Worm (Caenorhabditis elegans) whole organism, L3 larva: Measurements from ENCODE around the gene str-228.
"Not testable (repeated sequence)": the region's sequence is repeated elsewhere in the genome, so short reads cannot be mapped to it uniquely, and the experiment has no call there.

Experiments
- ZK546.5 ChIP-seq: sonication (generic microtip); optimal IDR thresholded peaks from 2 replicates; lab custom pipeline; 2017; ENCODE audit warnings: missing biosample characterization, missing genetic modification characterization
- ama-1 ChIP-seq: fragments of 150-350 bp; optimal IDR thresholded peaks from 2 replicates; lab custom pipeline; 2018
- ceh-16 ChIP-seq: sonication (generic microtip); optimal IDR thresholded peaks from 2 replicates; lab custom pipeline; 2017; ENCODE audit warnings: missing biosample characterization, missing genetic modification characterization
- ceh-9 ChIP-seq: sonication (generic microtip); optimal IDR thresholded peaks from 2 replicates; lab custom pipeline; 2018; ENCODE audit warnings: missing biosample characterization, missing genetic modification characterization
- egl-27 ChIP-seq: sonication (generic microtip); optimal IDR thresholded peaks from 4 replicates; lab custom pipeline; 2017; ENCODE audit warnings: missing biosample characterization, missing genetic modification reagents, missing genetic modification characterization
- elt-2 ChIP-seq: sonication (generic microtip); optimal IDR thresholded peaks from 2 replicates; lab custom pipeline; 2016; ENCODE audit warnings: missing genetic modification reagents, mild to moderate bottlenecking, missing genetic modification characterization, missing compliant biosample characterization
- fkh-2 ChIP-seq: fragments of 150-350 bp; optimal IDR thresholded peaks from 2 replicates; lab custom pipeline; 2014; ENCODE audit warnings: missing biosample characterization, missing genetic modification reagents, missing genetic modification characterization
- fos-1 ChIP-seq: fragments of 150-350 bp; optimal IDR thresholded peaks from 2 replicates; lab custom pipeline; 2014; ENCODE audit warnings: missing biosample characterization, missing genetic modification characterization
- hmg-11 ChIP-seq: sonication (generic microtip); optimal IDR thresholded peaks from 2 replicates; lab custom pipeline; 2016; ENCODE audit warnings: missing genetic modification characterization, missing compliant biosample characterization
- lin-15B ChIP-seq: fragments of 150-350 bp; optimal IDR thresholded peaks from 2 replicates; lab custom pipeline; 2014; ENCODE audit warnings: missing biosample characterization, missing genetic modification characterization
- lin-39 ChIP-seq: fragments of 150-350 bp; optimal IDR thresholded peaks from 2 replicates; lab custom pipeline; 2018; ENCODE audit warnings: missing biosample characterization, missing genetic modification reagents, missing genetic modification characterization
- mml-1 ChIP-seq: fragments of 150-350 bp; sonication (generic microtip); optimal IDR thresholded peaks from 3 replicates; lab custom pipeline; 2014; ENCODE audit warnings: missing biosample characterization, missing genetic modification characterization
- nhr-28 ChIP-seq: fragments of 150-350 bp; optimal IDR thresholded peaks from 2 replicates; lab custom pipeline; 2014; ENCODE audit warnings: missing biosample characterization, missing genetic modification characterization
- nhr-76 ChIP-seq: fragments of 150-350 bp; sonication (generic microtip); optimal IDR thresholded peaks from 5 replicates; lab custom pipeline; 2014; ENCODE audit warnings: missing biosample characterization, missing genetic modification characterization
- nhr-77 ChIP-seq: fragments of 150-350 bp; optimal IDR thresholded peaks from 2 replicates; lab custom pipeline; 2014; ENCODE audit warnings: missing biosample characterization, missing genetic modification characterization
- pha-4 ChIP-seq: fragments of 150-350 bp; optimal IDR thresholded peaks from 2 replicates; lab custom pipeline; 2014; ENCODE audit warnings: missing biosample characterization, missing genetic modification reagents, missing genetic modification characterization
- pqm-1 ChIP-seq: fragments of 150-350 bp; optimal IDR thresholded peaks from 2 replicates; lab custom pipeline; 2017; ENCODE audit warnings: missing biosample characterization, missing genetic modification characterization, inconsistent platforms
- sea-2 ChIP-seq: fragments of 150-350 bp; sonication (generic microtip); optimal IDR thresholded peaks from 4 replicates; lab custom pipeline; 2014; ENCODE audit warnings: missing biosample characterization, missing genetic modification reagents, missing genetic modification characterization
- skn-1 ChIP-seq: fragments of 150-350 bp; optimal IDR thresholded peaks from 2 replicates; lab custom pipeline; 2014; ENCODE audit warnings: missing biosample characterization, missing genetic modification characterization
- tbx-2 ChIP-seq: sonication (generic microtip); optimal IDR thresholded peaks from 2 replicates; lab custom pipeline; 2016; ENCODE audit warnings: mild to moderate bottlenecking, missing genetic modification characterization, missing compliant biosample characterization
- zag-1 ChIP-seq: fragments of 150-350 bp; optimal IDR thresholded peaks from 2 replicates; lab custom pipeline; 2014; ENCODE audit warnings: missing biosample characterization, missing genetic modification characterization
- ztf-11 ChIP-seq: fragments of 150-350 bp; optimal IDR thresholded peaks from 2 replicates; lab custom pipeline; 2014; ENCODE audit warnings: missing biosample characterization, missing genetic modification characterization
- ztf-4 ChIP-seq: fragments of 150-350 bp; optimal IDR thresholded peaks from 2 replicates; lab custom pipeline; 2014; ENCODE audit warnings: missing biosample characterization, missing genetic modification characterization

str-228 gene

ce11 chrV:3552740-3553469 is 42.9 kb downstream of the str-228 start, which contains the start of gene T24A6.20:
Gene T24A6.20 (plus strand): TSS chrV:3553134.
- TF ChIP-seq elt-2 (tag; lab: Kevin White, UChicago) (peak; percentile 78), pqm-1 (tag; lab: Kevin White, UChicago) (peak; percentile 17), ceh-9 (tag; lab: Kevin White, UChicago) (no peak), pha-4 (tag; lab: Kevin White, UChicago) (no peak), skn-1 (tag; lab: Kevin White, UChicago) (no peak)
- TF ChIP-seq, all 47 proteins: peak for 2

ce11 chrV:3554869-3555268 is 44.9 kb downstream of the str-228 start, which contains the start of gene grl-29:
Gene grl-29 (minus strand): TSS chrV:3555236.
- no peak for TF ChIP-seq ZK546.5 (tag; lab: Kevin White, UChicago)
- no peak for TF ChIP-seq mml-1 (tag; lab: Kevin White, UChicago)
- TF ChIP-seq egl-27 (tag; lab: Kevin White, UChicago) = no peak
- no peak for TF ChIP-seq nhr-77
- no peak for TF ChIP-seq tbx-2 (tag; lab: Kevin White, UChicago)
- TF ChIP-seq hmg-11 (tag; lab: Kevin White, UChicago) = no peak
- no peak for TF ChIP-seq elt-2 (tag; lab: Kevin White, UChicago)
- no peak for TF ChIP-seq ama-1 (lab: Kevin White, UChicago)
- no peak for TF ChIP-seq fos-1 (tag; lab: Kevin White, UChicago)
- TF ChIP-seq ztf-4 = no peak
- TF ChIP-seq, all 47 proteins: peak for 0

ce11 chrV:3555986-3556385 is 46.0 kb downstream of the str-228 start, which contains the start of gene grl-30:
Gene grl-30 (plus strand): TSS chrV:3556286.
- TF ChIP-seq elt-2 (tag; lab: Kevin White, UChicago) (no peak), lin-39 (no peak), ceh-16 (tag; lab: Kevin White, UChicago) (no peak), ztf-11 (tag; lab: Kevin White, UChicago) (no peak), fkh-2 (no peak), pqm-1 (tag; lab: Kevin White, UChicago) (no peak), egl-27 (tag; lab: Kevin White, UChicago) (no peak), nhr-28 (tag; lab: Kevin White, UChicago) (no peak), nhr-76 (tag; lab: Kevin White, UChicago) (no peak)

DNA sequence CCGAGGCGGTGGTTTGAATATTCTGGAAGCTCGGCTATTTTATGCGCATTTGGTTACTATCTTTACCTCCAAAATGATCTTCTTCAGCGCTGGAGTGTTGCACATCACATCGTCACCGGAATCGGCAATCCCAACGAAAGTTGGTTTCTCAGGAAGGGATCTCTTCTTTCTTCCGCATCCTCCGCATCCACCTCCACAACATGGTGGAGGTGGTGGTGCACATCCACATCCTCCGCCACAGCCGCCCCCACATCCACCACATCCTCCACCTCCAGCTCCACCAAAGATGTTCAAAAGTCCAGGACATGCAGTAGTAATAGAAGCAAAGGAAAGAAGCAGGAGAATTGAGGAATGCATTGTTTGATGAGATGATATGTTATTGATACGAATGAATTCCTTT is 47.4 kb downstream of the str-228 start, which contains the start of gene grl-31:
Gene grl-31, minus strand, starts transcription at position 357 of the 400 bp plus-strand sequence.
- TF ChIP-seq elt-2 (tag; lab: Kevin White, UChicago) = no peak

DNA sequence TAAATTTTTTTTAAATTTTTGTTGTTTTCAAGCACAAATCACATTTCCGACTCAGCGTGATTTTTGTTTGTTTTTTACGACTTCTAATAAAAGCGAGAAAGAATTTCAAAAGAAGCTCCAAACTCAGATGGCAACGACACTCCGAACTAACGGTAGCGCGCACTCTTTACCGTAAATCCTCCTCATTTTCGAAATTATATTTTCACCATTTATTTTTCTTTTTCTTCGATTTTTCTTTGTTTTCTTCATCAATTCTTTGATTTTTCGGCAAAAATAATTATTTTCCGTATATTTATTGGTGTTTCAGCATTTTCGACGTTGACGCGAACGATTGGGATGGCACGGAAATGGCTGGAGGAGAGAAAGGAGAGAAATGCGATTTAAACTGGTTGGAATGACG is 48.8 kb downstream of the str-228 start, which contains the start of gene T24A6.1:
Gene T24A6.1, plus strand, starts transcription at position 301 of the 400 bp plus-strand sequence.
- not testable (repeated sequence) for TF ChIP-seq zag-1; sea-2 (GFP tag; lab: Kevin White, UChicago); lin-15B (tag; lab: Kevin White, UChicago)
